Worm (Caenorhabditis elegans): Measurements from ENCODE around the gene R10E8.8.

Gene R10E8.8

ce11 chrV:18268744-18269143 is 27.3 kb upstream of the R10E8.8 start, which contains the start of gene fbxa-213:
Gene fbxa-213, minus strand, starts transcription at chrV:18268844.
- TF ChIP-seq dsc-1 (tag; optimal IDR thresholded peaks at IDR 0.05) = no peak
- no peak for TF ChIP-seq ztf-4 (tag; optimal IDR thresholded peaks at IDR 0.05)
- no peak for TF ChIP-seq pag-3 (tag; optimal IDR thresholded peaks at IDR 0.05; ENCODE audit: borderline replicate concordance, insufficient read depth)
- TF ChIP-seq fkh-10 (GFP tag; optimal IDR thresholded peaks at IDR 0.05) = no peak
- no peak for TF ChIP-seq lin-39 (tag; optimal IDR thresholded peaks at IDR 0.05)
- no peak for TF ChIP-seq grh-1 (GFP tag; IDR thresholded peaks at IDR 0.05)
- TF ChIP-seq ceh-90 (tag; optimal IDR thresholded peaks at IDR 0.05) = no peak
- no peak for TF ChIP-seq hpl-2 (GFP tag; optimal IDR thresholded peaks at IDR 0.05)
- no peak for TF ChIP-seq Y116A8C.19 (tag; optimal IDR thresholded peaks at IDR 0.05; ENCODE audit: borderline replicate concordance)
- no peak for TF ChIP-seq lir-3 (tag; optimal IDR thresholded peaks at IDR 0.05; ENCODE audit: poor library complexity)
- no peak for TF ChIP-seq nhr-237 (tag; optimal IDR thresholded peaks at IDR 0.05)
- no peak for TF ChIP-seq nhr-90 (tag; optimal IDR thresholded peaks at IDR 0.05; ENCODE audit: poor library complexity)

- TF ChIP-seq zag-1 (tag; optimal IDR thresholded peaks at IDR 0.05) (no peak), blmp-1 (tag; optimal IDR thresholded peaks at IDR 0.05) (no peak), unc-98 (GFP tag; IDR thresholded peaks at IDR 0.05) (no peak), lin-35 (GFP tag; optimal IDR thresholded peaks at IDR 0.05) (peak in 1 of 2 experiments; percentile 29), efl-1 (optimal IDR thresholded peaks at IDR 0.05) (no peak), efl-1 (GFP tag; optimal IDR thresholded peaks at IDR 0.05 in 1 of 2) (peak in 1 of 2 experiments; percentile 36), ceh-82 (tag; optimal IDR thresholded peaks at IDR 0.05) (no peak), tlp-1 (tag; optimal IDR thresholded peaks at IDR 0.05) (peak; percentile 52), nhr-84 (tag; optimal IDR thresholded peaks at IDR 0.05) (no peak), elt-2 (tag; optimal IDR thresholded peaks at IDR 0.05) (peak; percentile 78), lin-13 (GFP tag; optimal IDR thresholded peaks at IDR 0.05) (no peak), lin-15B (tag; optimal IDR thresholded peaks at IDR 0.05) (no peak), dpl-1 (GFP tag; optimal IDR thresholded peaks at IDR 0.05) (no peak), ceh-63 (GFP tag; optimal IDR thresholded peaks at IDR 0.05) (no peak), fkh-4 (tag; optimal IDR thresholded peaks at IDR 0.05; ENCODE audit: borderline replicate concordance) (no peak), nhr-11 (tag; optimal IDR thresholded peaks at IDR 0.05) (no peak), mef-2 (tag; optimal IDR thresholded peaks at IDR 0.05) (no peak), pax-3 (tag; optimal IDR thresholded peaks at IDR 0.05) (no peak), nhr-90 (tag; optimal IDR thresholded peaks at IDR 0.05; ENCODE audit: poor library complexity) (no peak), skn-1 (tag; optimal IDR thresholded peaks at IDR 0.05) (no peak), tbx-2 (tag; optimal IDR thresholded peaks at IDR 0.05) (no peak), mab-9 (GFP tag; IDR thresholded peaks at IDR 0.05) (no peak), C34B4.2 (tag; optimal IDR thresholded peaks at IDR 0.05) (no peak), dsc-1 (tag; optimal IDR thresholded peaks at IDR 0.05) (no peak), nhr-76 (tag; optimal IDR thresholded peaks at IDR 0.05) (no peak), mdl-1 (tag; optimal IDR thresholded peaks at IDR 0.05) (no peak), unc-130 (tag; optimal IDR thresholded peaks at IDR 0.05) (no peak), ces-1 (GFP tag; optimal IDR thresholded peaks at IDR 0.05) (no peak), C04F5.9 (tag; optimal IDR thresholded peaks at IDR 0.05) (no peak), pag-3 (tag; optimal IDR thresholded peaks at IDR 0.05; ENCODE audit: borderline replicate concordance, insufficient read depth) (no peak), jun-1 (tag; optimal IDR thresholded peaks at IDR 0.05) (no peak), alr-1 (tag; optimal IDR thresholded peaks at IDR 0.05; ENCODE audit: borderline replicate concordance) (no peak), F16B12.6 (tag; optimal IDR thresholded peaks at IDR 0.05) (no peak), grh-1 (GFP tag; IDR thresholded peaks at IDR 0.05) (no peak), pqm-1 (tag; optimal IDR thresholded peaks at IDR 0.05) (no peak), rnt-1 (tag; optimal IDR thresholded peaks at IDR 0.05) (no peak)
These were observed 24.8 kb upstream of the R10E8.8 start, which contains the start of gene R10E8.6 for ce11 chrV:18266238-18266637. Gene R10E8.6, minus strand, starts transcription at chrV:18266391.
